Fruit fly (Drosophila melanogaster): ENCODE data around the gene CG31697.

The CG31697 gene

DNA sequence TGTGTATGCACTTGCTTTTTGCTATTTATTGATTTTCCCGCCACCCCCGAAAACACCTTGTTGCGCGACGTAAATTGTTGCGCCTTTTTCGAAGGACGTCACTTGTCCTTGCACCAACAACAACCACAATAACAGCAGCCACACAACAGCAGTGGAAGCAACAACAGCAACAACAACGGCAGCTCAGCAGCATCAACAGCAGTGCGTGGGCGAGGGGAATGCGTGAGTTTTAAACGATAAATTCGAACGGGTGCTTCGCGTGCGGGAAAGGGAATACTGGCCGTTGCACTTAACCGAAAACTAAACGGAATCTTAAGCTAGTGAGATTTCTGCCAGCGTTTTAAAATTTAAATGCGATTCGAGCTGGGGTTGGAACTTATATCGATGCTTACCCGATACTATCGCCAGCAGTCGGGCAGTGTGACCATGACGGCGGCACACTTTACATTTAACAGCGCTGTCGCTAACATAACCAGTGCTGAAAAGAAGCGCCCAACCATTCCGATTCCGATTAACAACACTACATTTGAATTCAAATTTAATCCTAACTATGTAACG, 26.8 kb upstream of the CG31697 start, which contains the start of gene cyst (continued):
- TF ChIP-seq usp (GFP tag; optimal IDR thresholded peaks at IDR 0.05) (no peak), Dbx (GFP tag; IDR thresholded peaks at IDR 0.05) (peak; percentile 68; the same call in 1 of the 3 replicates), tx (GFP tag; optimal IDR thresholded peaks at IDR 0.05) (peak; percentile 24), dimm (GFP tag; IDR thresholded peaks at IDR 0.05) (no peak), CG7963 (GFP tag; IDR thresholded peaks at IDR 0.05; ENCODE audit: partially characterized antibody) (peak; percentile 95), Awh (GFP tag; IDR thresholded peaks at IDR 0.05) (no peak), CG7987 (GFP tag; optimal IDR thresholded peaks at IDR 0.05) (no peak), ATbp (GFP tag; optimal IDR thresholded peaks at IDR 0.05) (no peak), row (GFP tag; IDR thresholded peaks at IDR 0.05) (peak; percentile 27; the same call in 1 of the 3 replicates), Rfx (GFP tag; IDR thresholded peaks at IDR 0.05) (peak; percentile 68), CG9727 (GFP tag; optimal IDR thresholded peaks at IDR 0.05) (peak; percentile 12), dpn (GFP tag; optimal IDR thresholded peaks at IDR 0.05) (peak; percentile 39 to 54), slbo (GFP tag; IDR thresholded peaks at IDR 0.05) (peak; percentile 55; the same call in 1 of the 2 replicates), CG2889 (GFP tag; IDR thresholded peaks at IDR 0.05) (no peak), Doc2 (GFP tag; IDR thresholded peaks at IDR 0.05) (no peak), wek (GFP tag; optimal IDR thresholded peaks at IDR 0.05) (no peak), CG8281 (tag; optimal IDR thresholded peaks at IDR 0.05) (no peak), HmgD (GFP tag; optimal IDR thresholded peaks at IDR 0.05) (peak; percentile 54), CG9932 (GFP tag; IDR thresholded peaks at IDR 0.05) (peak; percentile 72), gro (GFP tag; optimal IDR thresholded peaks at IDR 0.05) (no peak), org-1 (GFP tag; optimal IDR thresholded peaks at IDR 0.05) (no peak), CG4820 (GFP tag; optimal IDR thresholded peaks at IDR 0.05) (peak; percentile 12), CG17186 (GFP tag; optimal IDR thresholded peaks at IDR 0.05) (peak; percentile 86), fd64A (GFP tag; optimal IDR thresholded peaks at IDR 0.05) (no peak), CG7928 (GFP tag; optimal IDR thresholded peaks at IDR 0.05) (no peak), CG3726 (GFP tag; IDR thresholded peaks at IDR 0.05) (no peak), Dll (GFP tag; IDR thresholded peaks at IDR 0.05; ENCODE audit: partially characterized antibody) (peak; percentile 97), CG18619 (GFP tag; optimal IDR thresholded peaks at IDR 0.05) (no peak), cwo (GFP tag; optimal IDR thresholded peaks at IDR 0.05) (no peak), CG2678 (tag; optimal IDR thresholded peaks at IDR 0.05) (no peak), CG13424 (tag; optimal IDR thresholded peaks at IDR 0.05) (no peak), CG15011 (GFP tag; optimal IDR thresholded peaks at IDR 0.05) (no peak), br (optimal IDR thresholded peaks at IDR 0.05) (no peak), sug (tag; optimal IDR thresholded peaks at IDR 0.05) (peak; percentile 21), zen2 (GFP tag; IDR thresholded peaks at IDR 0.05; ENCODE audit: partially characterized antibody) (peak; percentile 96), MESR4 (GFP tag; optimal IDR thresholded peaks at IDR 0.05) (peak; percentile 82), CG11456 (GFP tag; IDR thresholded peaks at IDR 0.05) (peak; percentile 36; the same call in 1 of the 3 replicates), Six4 (GFP tag; optimal IDR thresholded peaks at IDR 0.05) (peak; percentile 9), CG34422 (GFP tag; IDR thresholded peaks at IDR 0.05) (no peak), CG31224 (GFP tag; IDR thresholded peaks at IDR 0.05) (no peak), croc (GFP tag; conservative IDR thresholded peaks at IDR 0.05) (no peak), CG1529 (GFP tag; optimal IDR thresholded peaks at IDR 0.05) (no peak), scrt (GFP tag; optimal IDR thresholded peaks at IDR 0.05) (peak; percentile 93), Neu2 (GFP tag; optimal IDR thresholded peaks at IDR 0.05; ENCODE audit: borderline replicate concordance) (no peak), CG16779 (GFP tag; IDR thresholded peaks at IDR 0.05) (no peak), CG12071 (GFP tag; optimal IDR thresholded peaks at IDR 0.05) (no peak), CG9609 (GFP tag; optimal IDR thresholded peaks at IDR 0.05) (peak; percentile 37), CG13123 (GFP tag; optimal IDR thresholded peaks at IDR 0.05) (peak; percentile 14), CG3407 (GFP tag; optimal IDR thresholded peaks at IDR 0.05) (no peak), H15 (GFP tag; IDR thresholded peaks at IDR 0.05) (no peak), tup (GFP tag; optimal IDR thresholded peaks at IDR 0.05) (no peak)

All from whole organism, embryonic.